Fruit fly (Drosophila melanogaster) whole organism, embryonic: ENCODE results near the gene MED14.

Experiments
- ATbp ChIP-seq: fragments of 200-800 bp; sonication (Bioruptor generic); optimal IDR thresholded peaks from 2 replicates; lab custom pipeline; 2017; ENCODE audit warnings: missing biosample characterization, mild to moderate bottlenecking, missing genetic modification characterization, missing genetic modification reagents
- Adf1 ChIP-seq: fragments of 200-800 bp; sonication (Bioruptor generic); IDR thresholded peaks from 2 replicates; pipeline ENCODE4 v1.3.6; 2022; ENCODE audit warnings: missing biosample characterization, missing genetic modification characterization
- B-H1 ChIP-seq: fragments of 200-800 bp; sonication (Bioruptor generic); IDR thresholded peaks from 3 replicates; pipeline ENCODE4 v1.3.6; 2022; ENCODE audit warnings: missing biosample characterization, missing genetic modification characterization
- Bgb ChIP-seq: fragments of 200-800 bp; sonication (Bioruptor generic); IDR thresholded peaks from 2 replicates; pipeline ENCODE4 v1.3.6; 2022; ENCODE audit warnings: missing biosample characterization, missing genetic modification characterization; ENCODE audit not compliant: partially characterized antibody
- CG13894 ChIP-seq: fragments of 200-800 bp; sonication (Bioruptor generic); optimal IDR thresholded peaks from 3 replicates; lab custom pipeline; 2018; ENCODE audit warnings: missing biosample characterization, mild to moderate bottlenecking, missing genetic modification characterization, moderate library complexity
- CG14860 ChIP-seq: fragments of 200-800 bp; sonication (Bioruptor generic); IDR thresholded peaks from 3 replicates; pipeline ENCODE4 v1.3.6; 2022; ENCODE audit warnings: missing biosample characterization, missing genetic modification characterization; ENCODE audit not compliant: partially characterized antibody
- CG14965 ChIP-seq: fragments of 200-800 bp; sonication (Bioruptor generic); optimal IDR thresholded peaks from 2 replicates; lab custom pipeline; 2016; ENCODE audit warnings: missing biosample characterization, missing genetic modification characterization, borderline replicate concordance
- CG15269 ChIP-seq: fragments of 200-800 bp; sonication (Bioruptor generic); optimal IDR thresholded peaks from 2 replicates; lab custom pipeline; 2018; ENCODE audit warnings: missing biosample characterization, mild to moderate bottlenecking, missing genetic modification characterization, moderate library complexity
- CG15479 ChIP-seq: fragments of 200-800 bp; sonication (Bioruptor generic); optimal IDR thresholded peaks from 3 replicates; lab custom pipeline; 2019; ENCODE audit warnings: missing biosample characterization, mild to moderate bottlenecking, missing genetic modification characterization, moderate library complexity
- CG1602 ChIP-seq: fragments of 200-800 bp; sonication (Bioruptor generic); optimal IDR thresholded peaks from 3 replicates; lab custom pipeline; 2016; ENCODE audit warnings: missing biosample characterization, missing genetic modification characterization
- CG17328 ChIP-seq: fragments of 200-800 bp; sonication (Bioruptor generic); IDR thresholded peaks from 2 replicates; pipeline ENCODE4 v1.3.6; 2022; ENCODE audit warnings: missing biosample characterization, missing genetic modification characterization
- CG17612 ChIP-seq: fragments of 200-800 bp; sonication (Bioruptor generic); IDR thresholded peaks from 2 replicates; pipeline ENCODE4 v1.3.6; 2022; ENCODE audit warnings: missing biosample characterization, missing genetic modification characterization
- CG17802 ChIP-seq: fragments of 200-800 bp; sonication (Bioruptor generic); optimal IDR thresholded peaks from 2 replicates; lab custom pipeline; 2018; ENCODE audit warnings: missing biosample characterization, mild to moderate bottlenecking, missing genetic modification characterization, moderate library complexity
- CG31365 ChIP-seq: fragments of 200-800 bp; sonication (Bioruptor generic); optimal IDR thresholded peaks from 2 replicates; lab custom pipeline; 2018; ENCODE audit warnings: missing biosample characterization, mild to moderate bottlenecking, missing genetic modification characterization
- CG3163 ChIP-seq: fragments of 200-800 bp; sonication (Bioruptor generic); optimal IDR thresholded peaks from 3 replicates; lab custom pipeline; 2016; ENCODE audit warnings: missing biosample characterization, missing genetic modification characterization
- CG32532 ChIP-seq: fragments of 200-800 bp; sonication (Bioruptor generic); IDR thresholded peaks from 2 replicates; pipeline ENCODE4 v1.3.6; 2022; ENCODE audit warnings: missing biosample characterization, missing genetic modification characterization
- CG6683 ChIP-seq: fragments of 200-800 bp; sonication (Bioruptor generic); optimal IDR thresholded peaks from 2 replicates; lab custom pipeline; 2017; ENCODE audit warnings: missing biosample characterization, mild to moderate bottlenecking, missing genetic modification characterization, missing genetic modification reagents
- CG6854 ChIP-seq: fragments of 200-800 bp; sonication (Bioruptor generic); optimal IDR thresholded peaks from 3 replicates; lab custom pipeline; 2017; ENCODE audit warnings: missing biosample characterization, mild to moderate bottlenecking, missing genetic modification characterization
- CG9727 ChIP-seq: fragments of 200-800 bp; sonication (Bioruptor generic); optimal IDR thresholded peaks from 3 replicates; lab custom pipeline; 2017; ENCODE audit warnings: missing biosample characterization, mild to moderate bottlenecking, missing genetic modification characterization
- Fer1 ChIP-seq: fragments of 200-800 bp; sonication (Bioruptor generic); optimal IDR thresholded peaks from 2 replicates; lab custom pipeline; 2017; ENCODE audit warnings: missing biosample characterization, mild to moderate bottlenecking, missing genetic modification characterization
- HLHmδ ChIP-seq: fragments of 200-800 bp; sonication (Bioruptor generic); optimal IDR thresholded peaks from 2 replicates; lab custom pipeline; 2018; ENCODE audit warnings: missing biosample characterization, mild to moderate bottlenecking, missing genetic modification characterization, moderate library complexity
- Max ChIP-seq: fragments of 200-800 bp; sonication (Bioruptor generic); optimal IDR thresholded peaks from 2 replicates; lab custom pipeline; 2016; ENCODE audit warnings: missing biosample characterization, mild to moderate bottlenecking, missing genetic modification characterization
- Med ChIP-seq: fragments of 200-800 bp; sonication (Bioruptor generic); peaks from one replicate; lab custom pipeline; 2016; ENCODE audit warnings: missing biosample characterization, missing genetic modification characterization, mild to moderate bottlenecking, inconsistent platforms, moderate library complexity
- NFAT ChIP-seq: fragments of 200-800 bp; sonication (Bioruptor generic); IDR thresholded peaks from 2 replicates; pipeline ENCODE4 v1.3.6; 2022; ENCODE audit warnings: missing biosample characterization, missing genetic modification characterization
- NK7.1 ChIP-seq: fragments of 200-800 bp; sonication (Bioruptor generic); optimal IDR thresholded peaks from 3 replicates; lab custom pipeline; 2016; ENCODE audit warnings: missing biosample characterization, missing genetic modification characterization
- Pdp1 ChIP-seq, 2 experiments: fragments of 200-800 bp; sonication (Bioruptor generic); optimal IDR thresholded peaks; 3 replicates each; lab custom pipeline; 2016; ENCODE audit warnings: missing biosample characterization in 2 of 2, missing genetic modification characterization in 2 of 2, mild to moderate bottlenecking in 1 of 2, moderate library complexity in 1 of 2
- Sox102F ChIP-seq: fragments of 200-800 bp; sonication (Bioruptor generic); optimal IDR thresholded peaks from 2 replicates; lab custom pipeline; 2018; ENCODE audit warnings: missing biosample characterization, mild to moderate bottlenecking, missing genetic modification characterization, moderate library complexity
- Trl ChIP-seq, 3 experiments: fragments of >200 bp in 2 of 3; fragments of 200-800 bp in 1 of 3; sonication (Bioruptor generic) in 1 of 3; optimal IDR thresholded peaks; 2 replicates in 1 of 3; 3 replicates in 2 of 3; lab custom pipeline; 2016 to 2017; ENCODE audit warnings: missing biosample characterization in 1 of 3, missing genetic modification characterization in 1 of 3
- ato ChIP-seq: fragments of 200-800 bp; sonication (Bioruptor generic); IDR thresholded peaks from 2 replicates; pipeline ENCODE4 v1.3.6; 2022; ENCODE audit warnings: missing biosample characterization, missing genetic modification characterization; ENCODE audit not compliant: partially characterized antibody
- bigmax ChIP-seq: fragments of 200-800 bp; sonication (Bioruptor generic); optimal IDR thresholded peaks from 2 replicates; lab custom pipeline; 2018; ENCODE audit warnings: missing biosample characterization, mild to moderate bottlenecking, missing genetic modification characterization
- bowl ChIP-seq: fragments of 200-800 bp; sonication (Bioruptor generic); IDR thresholded peaks from 2 replicates; pipeline ENCODE4 v1.3.6; 2022; ENCODE audit warnings: missing biosample characterization, missing genetic modification characterization
- br ChIP-seq: fragments of >200 bp; optimal IDR thresholded peaks from 2 replicates; lab custom pipeline; 2017
- chinmo ChIP-seq: fragments of 200-800 bp; sonication (Bioruptor generic); IDR thresholded peaks from 4 replicates; pipeline ENCODE4 v1.3.6; 2022; ENCODE audit warnings: missing biosample characterization, missing genetic modification characterization; ENCODE audit not compliant: partially characterized antibody
- chn ChIP-seq: fragments of 200-800 bp; sonication (Bioruptor generic); optimal IDR thresholded peaks from 2 replicates; lab custom pipeline; 2016; ENCODE audit warnings: missing biosample characterization, missing genetic modification characterization
- crol ChIP-seq: fragments of 200-800 bp; sonication (Bioruptor generic); IDR thresholded peaks from 2 replicates; pipeline ENCODE4 v1.3.6; 2022; ENCODE audit warnings: missing biosample characterization, missing genetic modification characterization
- crp ChIP-seq, 2 experiments: fragments of 200-800 bp; sonication (Bioruptor generic); optimal IDR thresholded peaks; 2 replicates in 1 of 2; 3 replicates in 1 of 2; lab custom pipeline; 2017; ENCODE audit warnings: missing biosample characterization in 2 of 2, missing genetic modification characterization in 2 of 2, mild to moderate bottlenecking in 1 of 2, moderate library complexity in 1 of 2
- da ChIP-seq: fragments of 200-800 bp; sonication (Bioruptor generic); optimal IDR thresholded peaks from 2 replicates; lab custom pipeline; 2016; ENCODE audit warnings: missing biosample characterization, missing genetic modification characterization
- danr ChIP-seq: fragments of 200-800 bp; sonication (Bioruptor generic); IDR thresholded peaks from 2 replicates; pipeline ENCODE4 v1.3.6; 2022; ENCODE audit warnings: missing biosample characterization, missing genetic modification characterization
- ewg ChIP-seq: fragments of 200-800 bp; sonication (Bioruptor generic); optimal IDR thresholded peaks from 3 replicates; lab custom pipeline; 2017; ENCODE audit warnings: mild to moderate bottlenecking, missing biosample characterization, missing genetic modification reagents, missing genetic modification characterization
- fd64A ChIP-seq: fragments of 200-800 bp; sonication (Bioruptor generic); optimal IDR thresholded peaks from 3 replicates; lab custom pipeline; 2018; ENCODE audit warnings: missing biosample characterization, mild to moderate bottlenecking, missing genetic modification characterization
- lbe ChIP-seq: fragments of 200-800 bp; sonication (Bioruptor generic); optimal IDR thresholded peaks from 2 replicates; lab custom pipeline; 2016; ENCODE audit warnings: missing biosample characterization, mild to moderate bottlenecking, missing genetic modification characterization
- mirr ChIP-seq: fragments of 200-800 bp; sonication (Bioruptor generic); optimal IDR thresholded peaks from 3 replicates; lab custom pipeline; 2018; ENCODE audit warnings: missing biosample characterization, mild to moderate bottlenecking, missing genetic modification characterization
- ranshi ChIP-seq: fragments of 200-800 bp; sonication (Bioruptor generic); IDR thresholded peaks from 2 replicates; pipeline ENCODE4 v1.3.6; 2022; ENCODE audit warnings: missing biosample characterization, missing genetic modification characterization
- run ChIP-seq: fragments of 200-800 bp; sonication (Bioruptor generic); optimal IDR thresholded peaks from 3 replicates; lab custom pipeline; 2018; ENCODE audit warnings: missing biosample characterization, mild to moderate bottlenecking, missing genetic modification characterization
- sqz ChIP-seq: fragments of 200-800 bp; sonication (Bioruptor generic); optimal IDR thresholded peaks from 3 replicates; lab custom pipeline; 2018; ENCODE audit warnings: missing biosample characterization, mild to moderate bottlenecking, missing genetic modification characterization
- sug ChIP-seq: fragments of 200-800 bp; optimal IDR thresholded peaks from 2 replicates; lab custom pipeline; 2019; ENCODE audit warnings: missing biosample characterization, mild to moderate bottlenecking, missing genetic modification characterization, moderate library complexity
- tio ChIP-seq: fragments of 200-800 bp; sonication (Bioruptor generic); optimal IDR thresholded peaks from 2 replicates; lab custom pipeline; 2017; ENCODE audit warnings: missing biosample characterization, missing genetic modification characterization, inconsistent platforms

The MED14 gene

dm6 chr3L:627819-628601 is 35.0 kb downstream of the MED14 start (continued):
- TF ChIP-seq HLHmδ, result peak; percentile 75
- peak; percentile 63 for TF ChIP-seq NFAT (GFP tag; lab: Robert Waterston, UW)
- TF ChIP-seq bowl, result no peak; the same call in 1 of the 2 replicates
- peak; percentile 59 for TF ChIP-seq CG3163 (GFP tag; lab: Kevin White, UChicago)
- TF ChIP-seq CG15269 (tag; lab: Kevin White, UChicago), result peak; percentile 31
- peak; percentile 27 to 77 for TF ChIP-seq Pdp1 (GFP tag; optimal IDR thresholded peaks at IDR 0.05; lab: Kevin White, UChicago)
- TF ChIP-seq run, result peak; percentile 36
- peak; percentile 1 for TF ChIP-seq NK7.1
- TF ChIP-seq CG17328 (GFP tag; lab: Robert Waterston, UW), result peak; percentile 28; the same call in 1 of the 2 replicates
- TF ChIP-seq Trl (optimal IDR thresholded peaks at IDR 0.05; lab: Kevin White, UChicago), result peak; percentile 42 to 80
- TF ChIP-seq Trl (GFP tag; optimal IDR thresholded peaks at IDR 0.05; lab: Kevin White, UChicago), result no peak
- TF ChIP-seq sqz (GFP tag; lab: Kevin White, UChicago), result peak; percentile 49
- peak; percentile 51 for TF ChIP-seq fd64A (GFP tag; lab: Kevin White, UChicago)
- TF ChIP-seq sug (tag; lab: Kevin White, UChicago), result peak; percentile 94
- peak; percentile 94 for TF ChIP-seq Med
- TF ChIP-seq ato, result no peak
- peak; percentile 66; the same call in 1 of the 2 replicates for TF ChIP-seq Bgb
- peak; percentile 55; the same call in 2 of the 3 replicates for TF ChIP-seq B-H1
- no peak for TF ChIP-seq ATbp (GFP tag; lab: Kevin White, UChicago)
- TF ChIP-seq CG14965 (GFP tag; lab: Kevin White, UChicago), result no peak
- 0 out of 2 replicates have a peak, but pooled peaks have one; percentile 22 for TF ChIP-seq danr (GFP tag; lab: Robert Waterston, UW)
- peak; percentile 99 for TF ChIP-seq chinmo (GFP tag; lab: Robert Waterston, UW)
- peak; percentile 50 for TF ChIP-seq CG31365 (tag; lab: Kevin White, UChicago)
- peak; percentile 5 for TF ChIP-seq CG9727 (GFP tag; lab: Kevin White, UChicago)
- peak; percentile 74 for TF ChIP-seq Fer1
- TF ChIP-seq mirr (GFP tag; lab: Kevin White, UChicago), result peak; percentile 97
- TF ChIP-seq lbe, result peak; percentile 5
- TF ChIP-seq CG17802 (tag; lab: Kevin White, UChicago), result no peak
- no peak for TF ChIP-seq tio (GFP tag; lab: Kevin White, UChicago)
- TF ChIP-seq Max, result no peak
- TF ChIP-seq chn, result peak; percentile 27
- TF ChIP-seq br (lab: Kevin White, UChicago), result no peak
- TF ChIP-seq CG1602 (GFP tag; lab: Kevin White, UChicago), result no peak
- TF ChIP-seq CG15479 (GFP tag; lab: Kevin White, UChicago), result peak; percentile 20
- TF ChIP-seq CG6854, result peak; percentile 29
- TF ChIP-seq CG13894, result peak; percentile 96
- no peak for TF ChIP-seq da (GFP tag; lab: Kevin White, UChicago)
- no peak for TF ChIP-seq crp (GFP tag; optimal IDR thresholded peaks at IDR 0.05; lab: Kevin White, UChicago)
- TF ChIP-seq Sox102F, result peak; percentile 42
- TF ChIP-seq bigmax (GFP tag; lab: Kevin White, UChicago), result peak; percentile 33
- peak; percentile 38 for TF ChIP-seq CG6683 (GFP tag; lab: Kevin White, UChicago)
- peak; percentile 60 for TF ChIP-seq ranshi (GFP tag; lab: Robert Waterston, UW)
- TF ChIP-seq ewg, result no peak
- TF ChIP-seq crol (GFP tag; lab: Robert Waterston, UW), result peak; percentile 99
- peak; percentile 100 for TF ChIP-seq Adf1 (GFP tag; lab: Robert Waterston, UW)
- peak; percentile 48 for TF ChIP-seq CG32532 (GFP tag; lab: Robert Waterston, UW)
- TF ChIP-seq CG14860, result no peak
- 0 out of 2 replicates have a peak, but pooled peaks have one; percentile 13 for TF ChIP-seq CG17612
